Fruit fly (Drosophila melanogaster): ENCODE measurements around the gene Zw10.

Gene Zw10

dm6 chrX:2608470-2609157 is 4.6 kb downstream of the Zw10 start, which contains the start of gene Smyd3 (continued):
- TF ChIP-seq CG9609 (GFP tag; optimal IDR thresholded peaks at IDR 0.05) (peak; percentile 65), ac (GFP tag; optimal IDR thresholded peaks at IDR 0.05) (peak; percentile 30), tll (GFP tag; optimal IDR thresholded peaks at IDR 0.05) (no peak), CG8388 (GFP tag; optimal IDR thresholded peaks at IDR 0.05) (no peak), CG16815 (GFP tag; optimal IDR thresholded peaks at IDR 0.05) (peak; percentile 55), klu (GFP tag; IDR thresholded peaks at IDR 0.05) (peak; percentile 42; the same call in 1 of the 2 replicates), CG2889 (GFP tag; IDR thresholded peaks at IDR 0.05) (peak; percentile 76), CG1233 (GFP tag; optimal IDR thresholded peaks at IDR 0.05) (peak; percentile 61), B-H2 (GFP tag; optimal IDR thresholded peaks at IDR 0.05) (peak; percentile 52), CG10654 (GFP tag; optimal IDR thresholded peaks at IDR 0.05) (peak; percentile 64), Fer1 (GFP tag; optimal IDR thresholded peaks at IDR 0.05) (peak; percentile 77), CG12219 (GFP tag; optimal IDR thresholded peaks at IDR 0.05) (peak; percentile 49), Kr (GFP tag; optimal IDR thresholded peaks at IDR 0.05) (no peak), CG4360 (GFP tag; IDR thresholded peaks at IDR 0.05) (peak; percentile 86), CG12071 (GFP tag; optimal IDR thresholded peaks at IDR 0.05) (peak; percentile 53), tgo (GFP tag; IDR thresholded peaks at IDR 0.05) (peak; percentile 85), Atf-2 (GFP tag; optimal IDR thresholded peaks at IDR 0.05) (peak; percentile 65), CG7786 (GFP tag; optimal IDR thresholded peaks at IDR 0.05) (peak; percentile 58), Fer2 (tag; optimal IDR thresholded peaks at IDR 0.05) (peak; percentile 6), HLH54F (GFP tag; optimal IDR thresholded peaks at IDR 0.05) (peak; percentile 85), CG13296 (GFP tag; optimal IDR thresholded peaks at IDR 0.05) (peak; percentile 72), dati (GFP tag; IDR thresholded peaks at IDR 0.05) (peak; percentile 56; the same call in 1 of the 2 replicates), ttk (GFP tag; IDR thresholded peaks at IDR 0.05) (peak; percentile 69; the same call in 1 of the 2 replicates), esg (GFP tag; conservative IDR thresholded peaks at IDR 0.05) (peak; percentile 74), gsb (GFP tag; IDR thresholded peaks at IDR 0.05) (peak; percentile 52; the same call in 1 of the 2 replicates), fd96Cb (tag; optimal IDR thresholded peaks at IDR 0.05) (peak; percentile 64), prd (optimal IDR thresholded peaks at IDR 0.05) (no peak), prd (GFP tag; IDR thresholded peaks at IDR 0.05) (peak; percentile 86), sna (GFP tag; IDR thresholded peaks at IDR 0.05; ENCODE audit: partially characterized antibody) (no peak), odd (GFP tag; optimal IDR thresholded peaks at IDR 0.05) (no peak), Neu2 (GFP tag; optimal IDR thresholded peaks at IDR 0.05; ENCODE audit: borderline replicate concordance) (no peak), NK7.1 (GFP tag; optimal IDR thresholded peaks at IDR 0.05) (peak; percentile 33), zf30C (GFP tag; optimal IDR thresholded peaks at IDR 0.05) (no peak), Bdp1 (GFP tag; optimal IDR thresholded peaks at IDR 0.05) (peak; percentile 74), CG10431 (GFP tag; optimal IDR thresholded peaks at IDR 0.05) (peak; percentile 20), Ada2b (GFP tag; IDR thresholded peaks at IDR 0.05) (peak; percentile 78), her (GFP tag; optimal IDR thresholded peaks at IDR 0.05) (peak; percentile 67), Gsc (GFP tag; IDR thresholded peaks at IDR 0.05) (no peak), gce (GFP tag; IDR thresholded peaks at IDR 0.05) (0 out of 3 replicates have a peak, but pooled peaks have one; percentile 49), sc (optimal IDR thresholded peaks at IDR 0.05) (no peak), sc (GFP tag; optimal IDR thresholded peaks at IDR 0.05) (peak; percentile 42), nau (GFP tag; optimal IDR thresholded peaks at IDR 0.05) (no peak), CG1602 (GFP tag; optimal IDR thresholded peaks at IDR 0.05) (peak; percentile 71), CG17186 (GFP tag; optimal IDR thresholded peaks at IDR 0.05) (no peak), Taf1 (GFP tag; IDR thresholded peaks at IDR 0.05) (no peak), pho (GFP tag; optimal IDR thresholded peaks at IDR 0.05) (peak; percentile 73), CG5953 (GFP tag; IDR thresholded peaks at IDR 0.05) (peak; percentile 78), CG8765 (GFP tag; IDR thresholded peaks at IDR 0.05) (peak; percentile 61), CoRest (tag; optimal IDR thresholded peaks at IDR 0.05) (peak; percentile 72), zen (tag; optimal IDR thresholded peaks at IDR 0.05) (peak; percentile 44)
